Worm (Caenorhabditis elegans): Measurements from ENCODE around the gene his-35.

- TF ChIP-seq ceh-28 (tag; optimal IDR thresholded peaks at IDR 0.05) = no peak
- no peak for TF ChIP-seq nhr-10 (tag; optimal IDR thresholded peaks at IDR 0.05)
- no peak for TF ChIP-seq R02D3.7 (tag; optimal IDR thresholded peaks at IDR 0.05)
- TF ChIP-seq lin-15B (tag; optimal IDR thresholded peaks at IDR 0.05) = no peak
- TF ChIP-seq unc-62 (GFP tag; optimal IDR thresholded peaks at IDR 0.05 in 1 of 2) = no peak
- TF ChIP-seq unc-62 (tag; optimal IDR thresholded peaks at IDR 0.05) = no peak
Measured at ce11 chrV:9527984-9528383, 17.1 kb downstream of the his-35 start.

Measured in whole organism, L4 larva.